Fruit fly (Drosophila melanogaster): ENCODE results near the gene dpr15.

DNA sequence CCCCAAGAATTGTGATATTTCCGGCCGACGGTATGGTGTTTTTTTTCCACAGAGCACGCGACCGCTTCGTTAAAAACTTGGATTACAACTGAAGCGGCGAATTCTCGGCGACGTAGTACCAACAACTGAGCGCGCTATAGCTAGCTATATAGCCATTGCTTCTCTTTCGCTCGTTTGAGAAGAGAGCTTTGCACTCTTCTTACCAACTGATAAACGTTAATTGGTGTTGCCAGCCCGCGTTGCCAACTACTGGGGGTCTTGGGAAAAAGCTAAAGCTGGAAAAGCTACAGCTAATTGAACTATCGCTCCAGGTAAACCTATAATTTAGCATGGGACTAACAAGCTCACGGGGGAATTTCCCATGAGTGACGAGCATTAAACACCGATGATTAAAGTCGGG is 67.8 kb downstream of the dpr15 start, which contains the start of gene ATP8B:
- TF ChIP-seq CG7101 (tag; optimal IDR thresholded peaks at IDR 0.05) (no peak), CG11617 (GFP tag; optimal IDR thresholded peaks at IDR 0.05) (no peak), bab1 (GFP tag; optimal IDR thresholded peaks at IDR 0.05) (peak; percentile 45), CG7045 (GFP tag; optimal IDR thresholded peaks at IDR 0.05) (no peak), CG33017 (tag; optimal IDR thresholded peaks at IDR 0.05) (no peak), toe (GFP tag; optimal IDR thresholded peaks at IDR 0.05) (peak; percentile 18), CG14711 (tag; optimal IDR thresholded peaks at IDR 0.05) (no peak), CG1620 (GFP tag; optimal IDR thresholded peaks at IDR 0.05) (no peak), kay (GFP tag; ENCODE audit: borderline replicate concordance) (no peak), cic (GFP tag; optimal IDR thresholded peaks at IDR 0.05) (no peak)

All from whole organism, adult.